Fruit fly (Drosophila melanogaster) whole organism, pupa: ENCODE results near the gene aop.

Source experiments
- CG10348 ChIP-seq: fragments of 200-800 bp; sonication (Bioruptor generic); IDR thresholded peaks from 2 replicates; pipeline ENCODE4 v1.3.6; 2022; ENCODE audit warnings: missing biosample characterization, missing genetic modification characterization
- CG12605 ChIP-seq: fragments of 200-800 bp; sonication (Bioruptor generic); IDR thresholded peaks from 2 replicates; pipeline ENCODE4 v1.3.6; 2022; ENCODE audit warnings: missing biosample characterization, missing genetic modification characterization
- CG13204 ChIP-seq: fragments of 200-800 bp; sonication (Bioruptor generic); optimal IDR thresholded peaks from 2 replicates; lab custom pipeline; 2018; ENCODE audit warnings: missing biosample characterization, mild to moderate bottlenecking, missing genetic modification characterization, moderate library complexity
- CG14655 ChIP-seq: fragments of 200-800 bp; sonication (Bioruptor generic); optimal IDR thresholded peaks from 3 replicates; lab custom pipeline; 2017; ENCODE audit warnings: mild to moderate bottlenecking, missing biosample characterization, missing genetic modification reagents, missing genetic modification characterization
- CG15710 ChIP-seq: fragments of 200-800 bp; sonication (Bioruptor generic); optimal IDR thresholded peaks from 2 replicates; lab custom pipeline; 2018; ENCODE audit warnings: missing biosample characterization, mild to moderate bottlenecking, missing genetic modification characterization, moderate library complexity
- CG17806 ChIP-seq: fragments of 200-800 bp; sonication (Bioruptor generic); optimal IDR thresholded peaks from 2 replicates; lab custom pipeline; 2018; ENCODE audit warnings: missing biosample characterization, mild to moderate bottlenecking, missing genetic modification characterization, moderate library complexity
- CG32121 ChIP-seq: fragments of 200-800 bp; sonication (Bioruptor generic); IDR thresholded peaks from 2 replicates; pipeline ENCODE4 v1.3.6; 2022; ENCODE audit warnings: missing biosample characterization, missing genetic modification characterization
- CG34367 ChIP-seq: fragments of 200-800 bp; sonication (Bioruptor generic); optimal IDR thresholded peaks from 2 replicates; lab custom pipeline; 2018; ENCODE audit warnings: missing biosample characterization, mild to moderate bottlenecking, missing genetic modification characterization
- CG4496 ChIP-seq: fragments of 200-800 bp; sonication (Bioruptor generic); IDR thresholded peaks from 3 replicates; pipeline ENCODE4 v1.3.6; 2022; ENCODE audit warnings: missing biosample characterization, missing genetic modification characterization
- CG8159 ChIP-seq: fragments of 200-800 bp; sonication (Bioruptor generic); optimal IDR thresholded peaks from 3 replicates; lab custom pipeline; 2018; ENCODE audit warnings: missing biosample characterization, mild to moderate bottlenecking, missing genetic modification characterization, moderate library complexity
- CG8301 ChIP-seq: fragments of 200-800 bp; sonication (Bioruptor generic); optimal IDR thresholded peaks from 2 replicates; lab custom pipeline; 2018; ENCODE audit warnings: missing biosample characterization, mild to moderate bottlenecking, missing genetic modification characterization
- CG9948 ChIP-seq: fragments of 200-800 bp; sonication (Bioruptor generic); optimal IDR thresholded peaks from 2 replicates; lab custom pipeline; 2018; ENCODE audit warnings: missing biosample characterization, mild to moderate bottlenecking, missing genetic modification characterization, moderate library complexity
- D1 ChIP-seq: fragments of 200-800 bp; sonication (Bioruptor generic); optimal IDR thresholded peaks from 2 replicates; lab custom pipeline; 2018; ENCODE audit warnings: missing biosample characterization, mild to moderate bottlenecking, missing genetic modification characterization, moderate library complexity
- EcR ChIP-seq: fragments of 200-800 bp; sonication (Bioruptor generic); optimal IDR thresholded peaks from 3 replicates; lab custom pipeline; 2019; ENCODE audit warnings: missing biosample characterization, missing genetic modification characterization, mild to moderate bottlenecking, moderate library complexity, missing genetic modification reagents
- Ets98B ChIP-seq: fragments of 200-800 bp; sonication (Bioruptor generic); IDR thresholded peaks from 2 replicates; pipeline ENCODE4 v1.3.6; 2022; ENCODE audit warnings: missing biosample characterization, missing genetic modification characterization
- Pif1A ChIP-seq: fragments of 200-800 bp; sonication (Bioruptor generic); optimal IDR thresholded peaks from 3 replicates; lab custom pipeline; 2016; ENCODE audit warnings: missing biosample characterization, missing genetic modification characterization
- Pif1B ChIP-seq: fragments of 200-800 bp; sonication (Bioruptor generic); optimal IDR thresholded peaks from 3 replicates; lab custom pipeline; 2016; ENCODE audit warnings: missing biosample characterization, missing genetic modification characterization
- Snoo ChIP-seq: fragments of 200-800 bp; sonication (Bioruptor generic); optimal IDR thresholded peaks from 3 replicates; lab custom pipeline; 2017; ENCODE audit warnings: missing biosample characterization, mild to moderate bottlenecking, missing genetic modification characterization, inconsistent platforms
- fd96Ca ChIP-seq: fragments of 200-800 bp; sonication (Bioruptor generic); IDR thresholded peaks from 3 replicates; pipeline ENCODE4 v1.3.6; 2022; ENCODE audit warnings: missing biosample characterization, missing genetic modification characterization
- gl ChIP-seq: fragments of 200-800 bp; sonication (Bioruptor generic); optimal IDR thresholded peaks from 2 replicates; lab custom pipeline; 2018; ENCODE audit warnings: missing biosample characterization, mild to moderate bottlenecking, missing genetic modification characterization
- rn ChIP-seq: fragments of 200-800 bp; sonication (Bioruptor generic); IDR thresholded peaks from 2 replicates; pipeline ENCODE4 v1.3.6; 2022; ENCODE audit warnings: missing biosample characterization, missing genetic modification characterization

aop gene

dm6 chr2L:2214004-2214403, 35.5 kb upstream of the aop start, which contains the start of the genes Uch and CG34174:
Uch (minus strand) TSS chr2L:2214211.
CG34174 (plus strand) TSS chr2L:2214266.
- TF ChIP-seq EcR: no peak
- TF ChIP-seq Snoo (tag; lab: Kevin White, UChicago): peak; percentile 15
- peak; percentile 67 for TF ChIP-seq CG15710
- TF ChIP-seq, all 21 proteins: peak for 2

dm6 chr2L:2212478-2212877, 33.9 kb upstream of the aop start, which contains the start of gene CG15385:
CG15385 (minus strand) TSS chr2L:2212571.
- no peak for TF ChIP-seq CG10348 (GFP tag; lab: Robert Waterston, UW)

- TF ChIP-seq CG15710: no peak
- no peak for TF ChIP-seq CG8159 (tag; lab: Kevin White, UChicago)
- TF ChIP-seq CG14655 (GFP tag; lab: Kevin White, UChicago): no peak
- no peak for TF ChIP-seq CG17806 (tag; lab: Kevin White, UChicago)
- TF ChIP-seq rn (GFP tag; lab: Robert Waterston, UW): no peak
- TF ChIP-seq fd96Ca (GFP tag; lab: Robert Waterston, UW): no peak
- no peak for TF ChIP-seq CG13204 (GFP tag; lab: Kevin White, UChicago)
- TF ChIP-seq CG34367: no peak
- TF ChIP-seq CG9948: no peak
Measured at dm6 chr2L:2209002-2209401, 30.4 kb upstream of the aop start, which contains the start of gene CG33124. CG33124 (minus strand) TSS chr2L:2209102.

- no peak for TF ChIP-seq Ets98B (GFP tag; lab: Robert Waterston, UW)
- no peak for TF ChIP-seq Pif1B
- TF ChIP-seq rn (GFP tag; lab: Robert Waterston, UW): no peak
- no peak for TF ChIP-seq Pif1A (GFP tag; lab: Kevin White, UChicago)
- TF ChIP-seq CG4496 (GFP tag; lab: Robert Waterston, UW): no peak
- no peak for TF ChIP-seq CG9948
- no peak for TF ChIP-seq CG15710
- no peak for TF ChIP-seq CG8159 (tag; lab: Kevin White, UChicago)
- TF ChIP-seq CG13204 (GFP tag; lab: Kevin White, UChicago): no peak
- no peak for TF ChIP-seq Snoo (tag; lab: Kevin White, UChicago)
- TF ChIP-seq CG34367: no peak
- TF ChIP-seq CG14655 (GFP tag; lab: Kevin White, UChicago): no peak
- no peak for TF ChIP-seq CG17806 (tag; lab: Kevin White, UChicago)
- no peak for TF ChIP-seq gl (tag; lab: Kevin White, UChicago)
Measured at dm6 chr2L:2206066-2206465, 27.5 kb upstream of the aop start, which contains the start of gene CG31668. CG31668 (minus strand) TSS chr2L:2206166.

dm6 chr2L:2202853-2203717, 24.5 kb upstream of the aop start:
- TF ChIP-seq CG13204 (GFP tag; lab: Kevin White, UChicago) (peak; percentile 96), D1 (no peak), CG8301 (peak; percentile 56), CG17806 (tag; lab: Kevin White, UChicago) (no peak), EcR (peak; percentile 100), CG15710 (no peak), CG34367 (no peak), Ets98B (GFP tag; lab: Robert Waterston, UW) (peak; percentile 88), gl (tag; lab: Kevin White, UChicago) (peak; percentile 32), CG12605 (GFP tag; lab: Robert Waterston, UW) (peak; percentile 29; the same call in 1 of the 2 replicates), CG4496 (GFP tag; lab: Robert Waterston, UW) (peak; percentile 85), CG10348 (GFP tag; lab: Robert Waterston, UW) (0 out of 2 replicates have a peak, but pooled peaks have one; percentile 6), CG8159 (tag; lab: Kevin White, UChicago) (peak; percentile 50), fd96Ca (GFP tag; lab: Robert Waterston, UW) (peak; percentile 81; the same call in 2 of the 3 replicates), Pif1B (peak; percentile 49), rn (GFP tag; lab: Robert Waterston, UW) (peak; percentile 57; the same call in 1 of the 2 replicates), Snoo (tag; lab: Kevin White, UChicago) (peak; percentile 31), CG14655 (GFP tag; lab: Kevin White, UChicago) (peak; percentile 64), CG9948 (no peak), CG32121 (GFP tag; lab: Robert Waterston, UW) (peak; percentile 86), Pif1A (GFP tag; lab: Kevin White, UChicago) (peak; percentile 30)

dm6 chr2L:2202018-2202852, 23.7 kb upstream of the aop start:
- TF ChIP-seq Pif1A (GFP tag; lab: Kevin White, UChicago) (peak; percentile 100), Pif1B (peak; percentile 100), CG13204 (GFP tag; lab: Kevin White, UChicago) (peak; percentile 98), CG14655 (GFP tag; lab: Kevin White, UChicago) (peak; percentile 100), CG32121 (GFP tag; lab: Robert Waterston, UW) (peak; percentile 100), CG10348 (GFP tag; lab: Robert Waterston, UW) (peak; percentile 97), Snoo (tag; lab: Kevin White, UChicago) (peak; percentile 100), CG8301 (peak; percentile 100), CG17806 (tag; lab: Kevin White, UChicago) (peak; percentile 100), CG9948 (peak; percentile 100), gl (tag; lab: Kevin White, UChicago) (peak; percentile 99), CG15710 (peak; percentile 100), CG8159 (tag; lab: Kevin White, UChicago) (peak; percentile 100), CG12605 (GFP tag; lab: Robert Waterston, UW) (peak; percentile 100), rn (GFP tag; lab: Robert Waterston, UW) (peak; percentile 99), CG34367 (peak; percentile 100), EcR (peak; percentile 99), fd96Ca (GFP tag; lab: Robert Waterston, UW) (peak; percentile 99), Ets98B (GFP tag; lab: Robert Waterston, UW) (peak; percentile 100), CG4496 (GFP tag; lab: Robert Waterston, UW) (peak; percentile 100), D1 (peak; percentile 99)
